Worm (Caenorhabditis elegans) whole organism, young adult: ENCODE results near the gene F38B6.7.

Source experiments
- B0261.1 ChIP-seq: sonication (generic microtip); optimal IDR thresholded peaks from 2 replicates; lab custom pipeline; 2016; ENCODE audit warnings: mild to moderate bottlenecking, missing genetic modification characterization, moderate library complexity, missing compliant biosample characterization
- F39B2.1 ChIP-seq: fragments of 200-800 bp; sonication (Bioruptor generic); IDR thresholded peaks from 2 replicates; pipeline ENCODE4 v1.3.6; 2022; ENCODE audit warnings: missing genetic modification reagents, missing genetic modification characterization, missing compliant biosample characterization
- F57A8.1 ChIP-seq: fragments of 200-800 bp; sonication (Bioruptor generic); optimal IDR thresholded peaks from 2 replicates; lab custom pipeline; 2018; ENCODE audit warnings: mild to moderate bottlenecking, missing genetic modification characterization, moderate library complexity, missing compliant biosample characterization
- F57C9.4 ChIP-seq: sonication (generic microtip); optimal IDR thresholded peaks from 2 replicates; lab custom pipeline; 2017; ENCODE audit warnings: mild to moderate bottlenecking, missing genetic modification characterization, missing compliant biosample characterization
- K12H6.12 ChIP-seq: fragments of 200-800 bp; sonication (Bioruptor generic); optimal IDR thresholded peaks from 2 replicates; lab custom pipeline; 2018; ENCODE audit warnings: mild to moderate bottlenecking, missing genetic modification characterization, missing compliant biosample characterization
- T07F8.4 ChIP-seq: sonication (generic microtip); optimal IDR thresholded peaks from 2 replicates; lab custom pipeline; 2016; ENCODE audit warnings: mild to moderate bottlenecking, missing genetic modification characterization, moderate library complexity, missing compliant biosample characterization
- Y67H2A.10 ChIP-seq: fragments of 200-800 bp; sonication (Bioruptor generic); conservative IDR thresholded peaks from 2 replicates; pipeline ENCODE4 v1.3.6; 2022; ENCODE audit warnings: missing genetic modification reagents, missing genetic modification characterization, missing compliant biosample characterization
- Y79H2A.3 ChIP-seq: fragments of 200-800 bp; sonication (Bioruptor generic); conservative IDR thresholded peaks from 2 replicates; pipeline ENCODE4 v1.3.6; 2022; ENCODE audit warnings: missing genetic modification reagents, missing genetic modification characterization, missing compliant biosample characterization
- ama-1 ChIP-seq, 3 experiments: fragments of 150-350 bp in 1 of 3; sonication (generic microtip) in 2 of 3; optimal IDR thresholded peaks; 2 replicates each; lab custom pipeline; 2014 to 2018; ENCODE audit warnings: missing biosample characterization in 2 of 3, missing genetic modification characterization in 2 of 3, missing genetic modification reagents in 2 of 3
- aptf-2 ChIP-seq: fragments of 200-800 bp; sonication (Bioruptor generic); conservative IDR thresholded peaks from 2 replicates; pipeline ENCODE4 v1.3.6; 2022; ENCODE audit warnings: missing genetic modification reagents, missing genetic modification characterization, missing compliant biosample characterization
- atf-7 ChIP-seq: sonication (generic microtip); optimal IDR thresholded peaks from 2 replicates; lab custom pipeline; 2017; ENCODE audit warnings: mild to moderate bottlenecking, missing genetic modification characterization, missing compliant biosample characterization
- bed-1 ChIP-seq: fragments of 200-800 bp; sonication (Bioruptor generic); IDR thresholded peaks from 2 replicates; pipeline ENCODE4 v1.3.6; 2022; ENCODE audit warnings: missing genetic modification reagents, missing genetic modification characterization, missing compliant biosample characterization
- bed-2 ChIP-seq: fragments of 200-800 bp; sonication (Bioruptor generic); IDR thresholded peaks from 2 replicates; pipeline ENCODE4 v1.3.6; 2022; ENCODE audit warnings: missing genetic modification reagents, missing genetic modification characterization, missing compliant biosample characterization
- egl-44 ChIP-seq: fragments of 200-800 bp; sonication (Bioruptor generic); IDR thresholded peaks from 2 replicates; pipeline ENCODE4 v1.3.6; 2022; ENCODE audit warnings: missing genetic modification reagents, missing genetic modification characterization, missing compliant biosample characterization
- ekl-4 ChIP-seq: fragments of 200-800 bp; sonication (Bioruptor generic); IDR thresholded peaks from 2 replicates; pipeline ENCODE4 v1.3.6; 2022; ENCODE audit warnings: missing genetic modification reagents, missing genetic modification characterization, missing compliant biosample characterization
- hlh-12 ChIP-seq: sonication (generic microtip); optimal IDR thresholded peaks from 2 replicates; lab custom pipeline; 2016; ENCODE audit warnings: missing genetic modification characterization, missing compliant biosample characterization
- lin-26 ChIP-seq: fragments of 200-800 bp; sonication (Bioruptor generic); IDR thresholded peaks from 2 replicates; pipeline ENCODE4 v1.3.6; 2022; ENCODE audit warnings: missing genetic modification reagents, missing genetic modification characterization, missing compliant biosample characterization
- lin-40 ChIP-seq: sonication (generic microtip); optimal IDR thresholded peaks from 2 replicates; lab custom pipeline; 2016; ENCODE audit warnings: missing genetic modification characterization, mild to moderate bottlenecking, missing compliant biosample characterization, missing genotype, missing genetic modification reagents
- lin-54 ChIP-seq: fragments of 200-800 bp; sonication (Bioruptor generic); optimal IDR thresholded peaks from 2 replicates; lab custom pipeline; 2018; ENCODE audit warnings: mild to moderate bottlenecking, missing genetic modification characterization, missing compliant biosample characterization
- lsl-1 ChIP-seq: fragments of 200-800 bp; sonication (Bioruptor generic); optimal IDR thresholded peaks from 2 replicates; lab custom pipeline; 2018; ENCODE audit warnings: mild to moderate bottlenecking, missing genetic modification characterization, moderate library complexity, missing compliant biosample characterization
- madf-6 ChIP-seq: fragments of 200-800 bp; sonication (Bioruptor generic); IDR thresholded peaks from 2 replicates; pipeline ENCODE4 v1.3.6; 2022; ENCODE audit warnings: missing genetic modification reagents, missing genetic modification characterization, missing compliant biosample characterization
- madf-8 ChIP-seq: fragments of 200-800 bp; sonication (Bioruptor generic); conservative IDR thresholded peaks from 2 replicates; pipeline ENCODE4 v1.3.6; 2022; ENCODE audit warnings: missing genetic modification reagents, missing genetic modification characterization, missing compliant biosample characterization
- mcd-1 ChIP-seq: fragments of 200-800 bp; sonication (Bioruptor generic); IDR thresholded peaks from 2 replicates; pipeline ENCODE4 v1.3.6; 2022; ENCODE audit warnings: missing genetic modification reagents, missing genetic modification characterization, missing compliant biosample characterization
- mel-28 ChIP-seq: sonication (generic microtip); optimal IDR thresholded peaks from 2 replicates; lab custom pipeline; 2016; ENCODE audit warnings: borderline replicate concordance, mild to moderate bottlenecking, missing genetic modification characterization, missing compliant biosample characterization
- nfya-2 ChIP-seq: fragments of 200-800 bp; sonication (Bioruptor generic); IDR thresholded peaks from 2 replicates; pipeline ENCODE4 v1.3.6; 2022; ENCODE audit warnings: missing genetic modification reagents, missing genetic modification characterization, missing compliant biosample characterization
- nhr-80 ChIP-seq: sonication (generic microtip); optimal IDR thresholded peaks from 2 replicates; lab custom pipeline; 2016; ENCODE audit warnings: missing genetic modification characterization, missing compliant biosample characterization
- nhr-90 ChIP-seq: sonication (generic microtip); optimal IDR thresholded peaks from 2 replicates; lab custom pipeline; 2016; ENCODE audit warnings: missing genotype, mild to moderate bottlenecking, missing genetic modification characterization, missing compliant biosample characterization
- pbrm-1 ChIP-seq: fragments of 200-800 bp; sonication (Bioruptor generic); IDR thresholded peaks from 2 replicates; pipeline ENCODE4 v1.3.6; 2022; ENCODE audit warnings: missing genetic modification reagents, missing genetic modification characterization, missing compliant biosample characterization
- sea-2 ChIP-seq: fragments of 200-800 bp; sonication (Bioruptor generic); IDR thresholded peaks from 2 replicates; pipeline ENCODE4 v1.3.6; 2022; ENCODE audit warnings: missing genetic modification characterization, missing compliant biosample characterization
- snpc-1.1 ChIP-seq: sonication (generic microtip); optimal IDR thresholded peaks from 2 replicates; lab custom pipeline; 2017; ENCODE audit warnings: missing genetic modification characterization, mild to moderate bottlenecking, missing compliant biosample characterization, antibody characterized with exemption, moderate library complexity, missing genotype, missing genetic modification reagents; ENCODE audit not compliant: insufficient read depth
- snpc-1.3 ChIP-seq: sonication (generic microtip); optimal IDR thresholded peaks from 2 replicates; lab custom pipeline; 2017; ENCODE audit warnings: missing genetic modification characterization, mild to moderate bottlenecking, missing compliant biosample characterization, antibody characterized with exemption, moderate library complexity, missing genotype, missing genetic modification reagents; ENCODE audit not compliant: insufficient read depth
- somi-1 ChIP-seq: fragments of 200-800 bp; sonication (Bioruptor generic); optimal IDR thresholded peaks from 2 replicates; lab custom pipeline; 2018; ENCODE audit warnings: mild to moderate bottlenecking, missing genetic modification characterization, missing compliant biosample characterization
- tbp1 ChIP-seq: fragments of 200-800 bp; sonication (Bioruptor generic); optimal IDR thresholded peaks from 2 replicates; lab custom pipeline; 2018; ENCODE audit warnings: mild to moderate bottlenecking, missing genetic modification characterization, missing compliant biosample characterization
- tlf-1 ChIP-seq: fragments of 200-800 bp; sonication (Bioruptor generic); optimal IDR thresholded peaks from 2 replicates; lab custom pipeline; 2018; ENCODE audit warnings: mild to moderate bottlenecking, missing genetic modification characterization, missing compliant biosample characterization
- zfh-2 ChIP-seq: fragments of 200-800 bp; sonication (Bioruptor generic); conservative IDR thresholded peaks from 2 replicates; pipeline ENCODE4 v1.3.6; 2022; ENCODE audit warnings: missing genetic modification reagents, missing genetic modification characterization, missing compliant biosample characterization
- zim-3 ChIP-seq: sonication (generic microtip); optimal IDR thresholded peaks from 2 replicates; lab custom pipeline; 2017; ENCODE audit warnings: mild to moderate bottlenecking, missing genetic modification characterization, moderate library complexity, missing compliant biosample characterization
- ztf-25 ChIP-seq: fragments of 200-800 bp; sonication (Bioruptor generic); IDR thresholded peaks from 2 replicates; pipeline ENCODE4 v1.3.6; 2022; ENCODE audit warnings: missing genetic modification reagents, missing genetic modification characterization, missing compliant biosample characterization

Gene F38B6.7

DNA sequence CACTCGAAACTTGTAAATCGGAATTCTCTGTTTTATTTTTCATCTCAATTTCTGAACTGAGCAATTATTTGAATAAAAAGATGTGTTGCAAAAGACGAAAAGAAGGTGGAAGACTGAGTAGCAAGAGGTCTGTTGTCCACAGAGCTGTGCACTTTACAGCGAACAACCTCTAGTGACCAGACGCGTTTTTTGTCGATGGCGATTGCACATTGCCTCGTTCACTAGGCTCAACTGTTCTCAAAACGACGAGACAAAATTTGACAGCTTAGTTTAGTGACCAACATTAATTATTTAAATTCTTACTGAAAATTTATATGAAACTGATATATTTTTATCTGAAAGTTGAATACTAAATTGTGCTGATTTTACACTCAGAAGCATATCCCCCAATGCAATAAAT lies 35.0 kb upstream of the F38B6.7 start, which contains the start of gene R03E9.2:
Gene R03E9.2 (minus strand): TSS at position 101 of the 400 bp plus-strand sequence.
- TF ChIP-seq B0261.1 = no peak
- no peak for TF ChIP-seq ekl-4 (GFP tag; lab: Robert Waterston, UW)
- TF ChIP-seq nfya-2 (GFP tag; lab: Robert Waterston, UW) = no peak
- TF ChIP-seq madf-6 = no peak
- TF ChIP-seq bed-1 (GFP tag; lab: Robert Waterston, UW) = no peak
- TF ChIP-seq F57C9.4 (tag; lab: Kevin White, UChicago) = no peak
- no peak for TF ChIP-seq egl-44 (GFP tag; lab: Robert Waterston, UW)
- no peak for TF ChIP-seq tbp1 (GFP tag; lab: Kevin White, UChicago)
- TF ChIP-seq ztf-25 (GFP tag; lab: Robert Waterston, UW) = no peak
- TF ChIP-seq mel-28 (tag; lab: Kevin White, UChicago) = no peak
- TF ChIP-seq tlf-1 = no peak
- no peak for TF ChIP-seq nhr-90 (tag; lab: Kevin White, UChicago)
- no peak for TF ChIP-seq hlh-12
- TF ChIP-seq lin-54 (GFP tag; lab: Kevin White, UChicago) = no peak
- TF ChIP-seq T07F8.4 (tag; lab: Kevin White, UChicago) = no peak
- no peak for TF ChIP-seq atf-7 (tag; lab: Kevin White, UChicago)
- no peak for TF ChIP-seq ama-1 (optimal IDR thresholded peaks at IDR 0.05; lab: Kevin White, UChicago)
- TF ChIP-seq ama-1 (GFP tag; optimal IDR thresholded peaks at IDR 0.05; lab: Kevin White, UChicago) = no peak
- no peak for TF ChIP-seq lin-40

DNA sequence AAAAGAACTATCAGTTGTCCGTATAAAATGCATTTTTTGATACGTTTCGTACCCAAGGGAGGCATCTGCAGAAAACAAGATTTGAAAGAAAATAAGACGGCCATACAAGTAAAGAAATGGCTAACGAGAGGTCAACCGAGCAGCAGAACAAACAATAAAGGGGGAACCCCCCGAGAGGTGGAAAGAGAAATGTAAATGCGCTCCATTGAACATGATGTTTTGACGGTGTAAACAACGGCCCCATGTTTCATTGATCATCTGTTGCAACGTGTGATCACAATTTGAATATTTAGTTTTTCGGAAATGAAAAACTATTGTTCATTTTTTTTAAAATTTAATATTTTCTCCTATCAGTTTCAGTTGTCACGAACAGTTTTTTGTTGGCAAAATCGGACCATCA lies 31.4 kb upstream of the F38B6.7 start, which contains the start of gene K11G12.6:
Gene K11G12.6 (minus strand): TSS at position 65 of the 400 bp plus-strand sequence.
- TF ChIP-seq madf-8 (GFP tag; lab: Robert Waterston, UW) (no peak), mcd-1 (GFP tag; lab: Robert Waterston, UW) (peak; percentile 60), zim-3 (tag; lab: Kevin White, UChicago) (no peak), aptf-2 (GFP tag; lab: Robert Waterston, UW) (no peak)
- TF ChIP-seq, all 124 proteins: peak for 1

ce11 chrX:6728820-6729396 lies 30.7 kb upstream of the F38B6.7 start:
- no peak for TF ChIP-seq madf-6
- TF ChIP-seq nhr-80 = peak; percentile 38
- no peak for TF ChIP-seq snpc-1.1
- TF ChIP-seq Y67H2A.10 (GFP tag; lab: Robert Waterston, UW) = no peak
- no peak for TF ChIP-seq lin-26 (GFP tag; lab: Robert Waterston, UW)

DNA sequence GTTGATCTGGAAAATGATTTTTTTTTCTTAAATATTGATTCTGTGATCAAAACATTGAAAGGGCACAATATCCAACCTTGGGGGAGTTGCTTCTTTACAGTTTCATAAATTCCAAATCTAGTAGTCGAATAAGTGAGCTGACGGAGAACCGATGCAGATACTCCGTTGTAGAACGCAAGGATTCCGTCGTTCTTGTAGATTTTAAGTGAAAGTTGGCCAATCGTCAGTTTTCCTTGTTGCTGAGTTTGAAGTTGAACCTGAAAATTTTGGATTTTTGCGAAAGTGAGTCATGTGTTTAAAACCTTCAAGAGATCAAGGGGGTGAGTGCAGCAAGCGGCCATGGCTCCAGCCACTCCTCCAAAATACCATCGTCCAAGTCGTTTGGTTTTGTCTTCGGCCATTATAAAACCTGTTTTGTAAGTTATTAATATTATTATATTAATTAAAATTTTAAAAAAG lies 27.1 kb upstream of the F38B6.7 start, which contains the start of gene slc-25A10:
Gene slc-25A10 (minus strand): TSS at position 409 of the 459 bp plus-strand sequence.
- TF ChIP-seq snpc-1.3 (tag; lab: Kevin White, UChicago) (no peak), bed-2 (GFP tag; lab: Robert Waterston, UW) (no peak), somi-1 (GFP tag; lab: Kevin White, UChicago) (no peak), lsl-1 (GFP tag; lab: Kevin White, UChicago) (no peak), F39B2.1 (GFP tag; lab: Robert Waterston, UW) (no peak), Y67H2A.10 (GFP tag; lab: Robert Waterston, UW) (no peak), Y79H2A.3 (GFP tag; lab: Robert Waterston, UW) (no peak), K12H6.12 (tag; lab: Kevin White, UChicago) (no peak), F57A8.1 (no peak), pbrm-1 (GFP tag; lab: Robert Waterston, UW) (no peak), sea-2 (GFP tag; lab: Robert Waterston, UW) (no peak), zfh-2 (GFP tag; lab: Robert Waterston, UW) (no peak), atf-7 (tag; lab: Kevin White, UChicago) (no peak)
